Worm (Caenorhabditis elegans) whole organism, late embryonic: Measurements from ENCODE around the gene C27B7.2.

Source experiments
- fax-1 ChIP-seq: sonication (generic microtip); optimal IDR thresholded peaks from 2 replicates; lab custom pipeline; 2016; ENCODE audit warnings: missing genotype, missing genetic modification characterization, missing compliant biosample characterization
- fkh-10 ChIP-seq: fragments of 150-350 bp; optimal IDR thresholded peaks from 2 replicates; lab custom pipeline; 2014; ENCODE audit warnings: missing biosample characterization, missing genetic modification reagents, missing genetic modification characterization
- hlh-8 ChIP-seq: sonication (generic microtip); optimal IDR thresholded peaks from 2 replicates; lab custom pipeline; 2016; ENCODE audit warnings: missing genotype, missing genetic modification characterization, missing compliant biosample characterization
- lin-11 ChIP-seq: fragments of 200-800 bp; sonication (Bioruptor generic); optimal IDR thresholded peaks from 2 replicates; lab custom pipeline; 2018; ENCODE audit warnings: mild to moderate bottlenecking, missing genetic modification characterization, missing compliant biosample characterization
- nhr-11 ChIP-seq: fragments of 150-350 bp; optimal IDR thresholded peaks from 2 replicates; lab custom pipeline; 2014; ENCODE audit warnings: missing biosample characterization, missing genetic modification characterization
- odd-2 ChIP-seq: sonication (generic microtip); optimal IDR thresholded peaks from 2 replicates; lab custom pipeline; 2017; ENCODE audit warnings: antibody characterized with exemption, mild to moderate bottlenecking, missing genetic modification characterization, missing compliant biosample characterization
- sox-4 ChIP-seq: sonication (generic microtip); optimal IDR thresholded peaks from 2 replicates; lab custom pipeline; 2017; ENCODE audit warnings: mild to moderate bottlenecking, missing genetic modification characterization, inconsistent platforms, missing compliant biosample characterization
- tbx-2 ChIP-seq: sonication (generic microtip); optimal IDR thresholded peaks from 2 replicates; lab custom pipeline; 2016; ENCODE audit warnings: missing genetic modification characterization, missing compliant biosample characterization

ce11 chrIV:8929942-8930492 is 37.4 kb downstream of the C27B7.2 start, which contains the start of the genes D1046.18 and slc-25A26:
- TF ChIP-seq tbx-2 (tag; lab: Kevin White, UChicago) (no peak), lin-11 (tag; lab: Kevin White, UChicago) (no peak), fkh-10 (no peak), fax-1 (tag; lab: Kevin White, UChicago) (no peak), hlh-8 (no peak), sox-4 (tag; lab: Kevin White, UChicago) (no peak), nhr-11 (tag; lab: Kevin White, UChicago) (no peak), odd-2 (no peak)
